Fruit fly (Drosophila melanogaster): ENCODE results near the gene CG17625.

The CG17625 gene

DNA sequence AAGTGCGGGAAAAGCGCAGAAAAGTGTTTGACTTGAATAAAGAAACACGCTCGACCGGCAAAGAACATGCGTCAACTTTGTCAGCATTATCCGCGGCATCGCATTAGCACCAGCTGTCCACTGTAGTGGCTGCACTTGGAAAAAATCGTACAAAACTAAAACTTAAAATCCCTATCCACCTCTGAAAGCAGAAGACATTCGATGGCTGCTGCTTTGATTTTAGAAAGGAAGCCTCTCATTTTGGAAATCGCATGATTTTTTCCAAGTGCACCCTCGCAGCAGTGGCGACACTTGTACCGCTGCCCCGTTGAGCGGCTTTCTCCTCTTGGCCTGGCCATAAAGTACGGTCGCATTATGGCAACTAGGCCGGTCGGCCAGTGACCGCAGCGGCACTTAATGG, 22.4 kb upstream of the CG17625 start:
- TF ChIP-seq CG34367 (tag; optimal IDR thresholded peaks at IDR 0.05) (peak; percentile 17), CG32121 (GFP tag; IDR thresholded peaks at IDR 0.05) (peak; percentile 78), CG14655 (GFP tag; optimal IDR thresholded peaks at IDR 0.05) (peak; percentile 73), Snoo (tag; optimal IDR thresholded peaks at IDR 0.05) (no peak), CG4496 (GFP tag; IDR thresholded peaks at IDR 0.05) (peak; percentile 86), CG10348 (GFP tag; IDR thresholded peaks at IDR 0.05) (no peak), Ets98B (GFP tag; IDR thresholded peaks at IDR 0.05) (peak; percentile 87), D1 (tag; optimal IDR thresholded peaks at IDR 0.05) (no peak), CG15710 (tag; optimal IDR thresholded peaks at IDR 0.05) (peak; percentile 14), CG13204 (GFP tag; optimal IDR thresholded peaks at IDR 0.05) (no peak), CG17806 (tag; optimal IDR thresholded peaks at IDR 0.05) (no peak), CG8159 (tag; optimal IDR thresholded peaks at IDR 0.05) (no peak), EcR (GFP tag; optimal IDR thresholded peaks at IDR 0.05) (no peak), Pif1A (GFP tag; optimal IDR thresholded peaks at IDR 0.05) (peak; percentile 78), rn (GFP tag; IDR thresholded peaks at IDR 0.05) (peak; percentile 51; the same call in 1 of the 2 replicates), gl (tag; optimal IDR thresholded peaks at IDR 0.05) (no peak), CG12605 (GFP tag; IDR thresholded peaks at IDR 0.05) (peak; percentile 57), Pif1B (GFP tag; optimal IDR thresholded peaks at IDR 0.05) (peak; percentile 23), fd96Ca (GFP tag; IDR thresholded peaks at IDR 0.05) (peak; percentile 90), CG9948 (tag; optimal IDR thresholded peaks at IDR 0.05) (peak; percentile 26), CG8301 (tag; optimal IDR thresholded peaks at IDR 0.05) (peak; percentile 79)

DNA sequence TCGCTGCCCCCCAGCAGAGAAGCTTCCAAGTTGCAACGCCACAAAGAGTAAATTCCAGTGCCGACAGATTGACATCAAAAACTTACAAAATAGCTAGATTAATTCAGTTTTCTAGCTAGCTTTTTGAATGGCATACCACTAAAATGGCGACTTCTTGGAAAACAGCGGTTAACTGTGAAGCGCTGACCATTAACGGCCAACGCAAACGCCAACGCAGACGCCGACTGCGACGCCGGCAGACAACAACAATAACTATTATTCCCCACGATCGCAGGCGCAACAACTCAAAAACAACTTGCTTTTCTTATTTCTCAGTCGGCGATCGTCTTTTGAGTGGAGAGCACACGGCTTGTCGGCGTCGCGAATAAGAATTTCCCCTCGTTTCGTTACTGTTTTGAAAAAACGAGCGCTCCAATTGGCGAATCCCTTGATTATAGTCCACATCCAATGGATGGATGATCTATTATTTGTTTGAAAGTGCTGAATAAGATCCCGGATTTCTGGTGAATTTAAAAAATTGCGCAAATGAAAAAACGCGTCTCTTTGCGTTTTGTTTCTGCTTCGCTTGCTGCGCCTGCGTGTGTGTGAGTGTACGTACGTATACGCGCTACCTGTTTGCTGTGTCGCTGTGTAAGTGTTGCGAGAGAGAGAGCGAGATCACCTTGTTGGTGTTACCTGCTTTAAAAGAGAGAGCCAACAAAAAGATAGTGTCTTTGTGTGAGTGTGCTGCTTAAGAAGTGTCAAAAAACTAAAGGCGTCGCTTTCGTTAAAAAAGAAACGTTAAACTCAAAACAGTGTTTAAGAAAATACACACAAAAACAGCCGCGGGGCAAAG, 20.0 kb upstream of the CG17625 start:
- no peak for TF ChIP-seq EcR (GFP tag; optimal IDR thresholded peaks at IDR 0.05)
- no peak for TF ChIP-seq CG12605 (GFP tag; IDR thresholded peaks at IDR 0.05)
- TF ChIP-seq CG15710 (tag; optimal IDR thresholded peaks at IDR 0.05), result peak; percentile 16
- no peak for TF ChIP-seq CG14655 (GFP tag; optimal IDR thresholded peaks at IDR 0.05)
- no peak for TF ChIP-seq CG8301 (tag; optimal IDR thresholded peaks at IDR 0.05)
- no peak for TF ChIP-seq Snoo (tag; optimal IDR thresholded peaks at IDR 0.05)
- TF ChIP-seq CG9948 (tag; optimal IDR thresholded peaks at IDR 0.05), result no peak
- no peak for TF ChIP-seq rn (GFP tag; IDR thresholded peaks at IDR 0.05)
- peak; percentile 59; the same call in 1 of the 3 replicates for TF ChIP-seq CG4496 (GFP tag; IDR thresholded peaks at IDR 0.05)
- no peak for TF ChIP-seq gl (tag; optimal IDR thresholded peaks at IDR 0.05)
- TF ChIP-seq CG17806 (tag; optimal IDR thresholded peaks at IDR 0.05), result no peak
- TF ChIP-seq D1 (tag; optimal IDR thresholded peaks at IDR 0.05), result no peak
- peak; percentile 2 for TF ChIP-seq CG34367 (tag; optimal IDR thresholded peaks at IDR 0.05)
- TF ChIP-seq Pif1B (GFP tag; optimal IDR thresholded peaks at IDR 0.05), result no peak
- no peak for TF ChIP-seq CG13204 (GFP tag; optimal IDR thresholded peaks at IDR 0.05)
- TF ChIP-seq Pif1A (GFP tag; optimal IDR thresholded peaks at IDR 0.05), result no peak
- no peak for TF ChIP-seq CG8159 (tag; optimal IDR thresholded peaks at IDR 0.05)
- TF ChIP-seq CG10348 (GFP tag; IDR thresholded peaks at IDR 0.05), result no peak
- TF ChIP-seq CG32121 (GFP tag; IDR thresholded peaks at IDR 0.05), result no peak; the same call in 1 of the 2 replicates
- peak; percentile 38; the same call in 1 of the 3 replicates for TF ChIP-seq fd96Ca (GFP tag; IDR thresholded peaks at IDR 0.05)
- TF ChIP-seq Ets98B (GFP tag; IDR thresholded peaks at IDR 0.05), result peak; percentile 5; the same call in 1 of the 2 replicates

DNA sequence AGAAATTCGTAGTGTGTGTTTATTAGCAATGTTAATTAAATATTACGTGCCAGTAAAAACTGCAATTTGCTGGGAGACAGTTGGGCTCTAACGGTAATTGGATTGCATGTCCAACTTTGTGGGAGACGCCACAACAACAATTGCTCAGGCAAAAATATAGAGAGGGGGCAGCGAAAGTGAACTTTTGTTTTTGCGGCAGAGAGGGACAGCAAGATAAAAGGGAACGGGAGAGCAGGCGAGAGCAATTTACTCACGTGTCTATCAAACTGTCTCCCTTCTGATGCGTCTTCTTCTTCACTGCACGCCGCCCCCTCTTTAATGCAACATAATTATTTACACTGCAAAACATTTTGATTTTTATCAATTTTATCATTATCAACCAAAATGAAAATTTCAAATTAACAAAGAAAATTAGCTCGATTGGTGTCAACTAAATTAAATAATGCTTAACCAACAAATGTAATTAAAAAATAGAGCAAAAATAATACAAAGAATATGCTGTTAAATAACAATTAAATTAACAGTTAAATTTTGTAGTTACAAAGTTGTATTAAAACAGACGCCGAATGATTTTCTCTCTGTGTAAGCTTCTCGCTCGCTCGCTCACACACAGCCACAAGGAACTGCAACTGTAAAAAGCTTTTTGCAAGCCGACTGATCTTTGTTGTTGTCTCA, 19.2 kb upstream of the CG17625 start:
- peak; percentile 80 for TF ChIP-seq Ets98B (GFP tag; IDR thresholded peaks at IDR 0.05)
- TF ChIP-seq Snoo (tag; optimal IDR thresholded peaks at IDR 0.05), result peak; percentile 92
- peak; percentile 96 for TF ChIP-seq CG14655 (GFP tag; optimal IDR thresholded peaks at IDR 0.05)
- TF ChIP-seq CG17806 (tag; optimal IDR thresholded peaks at IDR 0.05), result peak; percentile 96
- peak; percentile 96 for TF ChIP-seq D1 (tag; optimal IDR thresholded peaks at IDR 0.05)
- TF ChIP-seq CG10348 (GFP tag; IDR thresholded peaks at IDR 0.05), result peak; percentile 75
- peak; percentile 50 for TF ChIP-seq fd96Ca (GFP tag; IDR thresholded peaks at IDR 0.05)
- TF ChIP-seq CG9948 (tag; optimal IDR thresholded peaks at IDR 0.05), result peak; percentile 99
- peak; percentile 95 for TF ChIP-seq CG15710 (tag; optimal IDR thresholded peaks at IDR 0.05)
- TF ChIP-seq CG8301 (tag; optimal IDR thresholded peaks at IDR 0.05), result peak; percentile 94
- peak; percentile 91 for TF ChIP-seq Pif1B (GFP tag; optimal IDR thresholded peaks at IDR 0.05)
- TF ChIP-seq rn (GFP tag; IDR thresholded peaks at IDR 0.05), result peak; percentile 81
- TF ChIP-seq CG12605 (GFP tag; IDR thresholded peaks at IDR 0.05), result peak; percentile 73; the same call in 1 of the 2 replicates
- TF ChIP-seq CG13204 (GFP tag; optimal IDR thresholded peaks at IDR 0.05), result peak; percentile 67
- peak; percentile 90 for TF ChIP-seq CG32121 (GFP tag; IDR thresholded peaks at IDR 0.05)
- peak; percentile 3 for TF ChIP-seq EcR (GFP tag; optimal IDR thresholded peaks at IDR 0.05)
- TF ChIP-seq CG8159 (tag; optimal IDR thresholded peaks at IDR 0.05), result peak; percentile 99
- peak; percentile 87 for TF ChIP-seq Pif1A (GFP tag; optimal IDR thresholded peaks at IDR 0.05)
- TF ChIP-seq CG4496 (GFP tag; IDR thresholded peaks at IDR 0.05), result peak; percentile 94; the same call in 2 of the 3 replicates
- TF ChIP-seq CG34367 (tag; optimal IDR thresholded peaks at IDR 0.05), result peak; percentile 91
- peak; percentile 78 for TF ChIP-seq gl (tag; optimal IDR thresholded peaks at IDR 0.05)

DNA sequence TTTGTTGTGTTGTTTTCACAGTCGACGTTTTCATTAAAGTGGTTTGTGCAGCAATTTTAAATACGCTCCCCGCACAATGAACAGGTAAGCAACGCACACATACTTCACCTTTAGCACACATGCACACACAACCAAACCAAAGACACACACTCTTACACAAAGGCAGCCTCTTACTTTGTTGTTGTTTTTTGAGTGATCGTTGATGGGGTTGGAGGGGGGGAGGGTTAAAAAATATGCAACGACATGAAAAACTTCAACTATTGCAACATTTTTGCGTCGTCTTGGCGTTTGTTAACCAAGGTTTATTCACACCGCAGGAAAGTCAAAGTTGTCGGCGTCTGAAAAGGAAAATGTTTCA, 18.7 kb upstream of the CG17625 start:
- TF ChIP-seq CG34367 (tag; optimal IDR thresholded peaks at IDR 0.05) (no peak), D1 (tag; optimal IDR thresholded peaks at IDR 0.05) (no peak), CG8159 (tag; optimal IDR thresholded peaks at IDR 0.05) (no peak), CG32121 (GFP tag; IDR thresholded peaks at IDR 0.05) (no peak), CG14655 (GFP tag; optimal IDR thresholded peaks at IDR 0.05) (no peak), CG12605 (GFP tag; IDR thresholded peaks at IDR 0.05) (no peak), CG10348 (GFP tag; IDR thresholded peaks at IDR 0.05) (no peak), Ets98B (GFP tag; IDR thresholded peaks at IDR 0.05) (no peak), CG17806 (tag; optimal IDR thresholded peaks at IDR 0.05) (no peak), EcR (GFP tag; optimal IDR thresholded peaks at IDR 0.05) (no peak), Pif1A (GFP tag; optimal IDR thresholded peaks at IDR 0.05) (no peak), Pif1B (GFP tag; optimal IDR thresholded peaks at IDR 0.05) (no peak), rn (GFP tag; IDR thresholded peaks at IDR 0.05) (no peak), gl (tag; optimal IDR thresholded peaks at IDR 0.05) (no peak)
